Fruit fly (Drosophila melanogaster): Measurements from ENCODE around the gene Ir68a.

The Ir68a gene

DNA sequence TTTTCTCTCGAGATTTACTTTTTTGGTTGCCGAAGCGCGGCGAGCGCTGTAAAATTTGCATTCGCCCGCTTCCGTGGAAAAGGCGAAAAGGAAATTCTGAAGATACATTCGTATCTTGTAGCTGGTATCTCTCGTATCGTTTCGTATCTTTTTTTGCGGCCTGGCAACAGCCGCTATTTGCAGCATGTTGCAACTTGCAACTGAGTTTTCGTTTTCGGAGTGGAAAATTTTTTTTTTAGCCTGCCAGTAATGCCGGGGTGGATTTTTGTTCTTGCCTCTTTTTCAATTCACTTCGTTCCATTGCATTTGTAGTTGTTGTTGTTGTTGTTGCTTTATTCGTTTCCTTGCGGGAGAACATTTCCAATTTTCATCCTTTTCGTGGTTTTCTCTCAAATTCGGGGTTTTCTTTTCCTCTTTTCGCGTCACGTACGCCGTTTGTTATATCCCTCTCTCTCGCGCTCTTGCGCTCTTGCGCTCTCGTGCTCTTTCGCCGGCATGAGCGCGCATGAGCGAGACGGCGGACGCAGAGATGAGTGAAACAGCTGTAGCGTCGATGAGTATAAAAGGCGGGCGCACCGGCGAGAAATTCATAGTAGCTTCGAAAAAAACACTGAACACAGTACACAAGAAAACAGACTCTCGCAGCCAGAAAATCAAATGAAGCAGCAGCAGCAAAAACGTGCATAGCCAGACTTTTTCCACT lies 15.9 kb upstream of the Ir68a start, which contains the start of gene scyl (continued):
- TF ChIP-seq Dip3 (GFP tag; optimal IDR thresholded peaks at IDR 0.05) (peak; percentile 15), Fer1 (GFP tag; optimal IDR thresholded peaks at IDR 0.05) (peak; percentile 69), Drgx (GFP tag; IDR thresholded peaks at IDR 0.05) (peak; percentile 69; the same call in 1 of the 2 replicates), CG1602 (GFP tag; optimal IDR thresholded peaks at IDR 0.05) (no peak), Dek (tag; optimal IDR thresholded peaks at IDR 0.05) (peak; percentile 47), CG12071 (GFP tag; optimal IDR thresholded peaks at IDR 0.05) (peak; percentile 74), Atf-2 (GFP tag; optimal IDR thresholded peaks at IDR 0.05) (peak; percentile 37), CG12155 (GFP tag; optimal IDR thresholded peaks at IDR 0.05) (no peak), sob (GFP tag; IDR thresholded peaks at IDR 0.05) (peak; percentile 75), E2f1 (GFP tag; IDR thresholded peaks at IDR 0.05) (peak; percentile 33; the same call in 1 of the 2 replicates), ranshi (GFP tag; IDR thresholded peaks at IDR 0.05) (peak; percentile 54; the same call in 1 of the 2 replicates), CG7745 (tag; optimal IDR thresholded peaks at IDR 0.05) (peak; percentile 84), Pdp1 (GFP tag; optimal IDR thresholded peaks at IDR 0.05) (peak; percentile 36 to 37), CG14860 (GFP tag; IDR thresholded peaks at IDR 0.05; ENCODE audit: partially characterized antibody) (no peak), chn (GFP tag; optimal IDR thresholded peaks at IDR 0.05) (peak; percentile 33), BtbVII (GFP tag; optimal IDR thresholded peaks at IDR 0.05) (peak; percentile 79), CG8924 (tag; optimal IDR thresholded peaks at IDR 0.05) (peak; percentile 69), abd-A (tag; optimal IDR thresholded peaks at IDR 0.05) (peak; percentile 87), CG32772 (GFP tag; IDR thresholded peaks at IDR 0.05) (peak; percentile 12; the same call in 1 of the 2 replicates), Oli (tag; optimal IDR thresholded peaks at IDR 0.05) (peak; percentile 12), sr (GFP tag; IDR thresholded peaks at IDR 0.05) (peak; percentile 60; the same call in 2 of the 3 replicates), CG14050 (GFP tag; IDR thresholded peaks at IDR 0.05) (peak; percentile 36; the same call in 2 of the 3 replicates), maf-S (GFP tag; optimal IDR thresholded peaks at IDR 0.05) (no peak), insv (GFP tag; optimal IDR thresholded peaks at IDR 0.05) (peak in 1 of 2 experiments; percentile 67), CG15269 (tag; optimal IDR thresholded peaks at IDR 0.05) (peak; percentile 53), Vsx1 (GFP tag; optimal IDR thresholded peaks at IDR 0.05) (peak; percentile 43), Dip2 (GFP tag; IDR thresholded peaks at IDR 0.05) (no peak), CG12942 (GFP tag; optimal IDR thresholded peaks at IDR 0.05) (peak; percentile 8), CG7271 (tag; optimal IDR thresholded peaks at IDR 0.05) (peak; percentile 48), HmgD (GFP tag; optimal IDR thresholded peaks at IDR 0.05) (peak; percentile 51), sd (tag; optimal IDR thresholded peaks at IDR 0.05) (peak; percentile 57), Dbx (GFP tag; IDR thresholded peaks at IDR 0.05) (peak; percentile 75), aop (GFP tag; IDR thresholded peaks at IDR 0.05) (0 out of 2 replicates have a peak, but pooled peaks have one; percentile 10), az2 (GFP tag; optimal IDR thresholded peaks at IDR 0.05) (no peak), CG11093 (GFP tag; IDR thresholded peaks at IDR 0.05) (no peak; the same call in 2 of the 3 replicates), stc (GFP tag; IDR thresholded peaks at IDR 0.05) (peak; percentile 69; the same call in 1 of the 2 replicates), Nf-YB (GFP tag; optimal IDR thresholded peaks at IDR 0.05) (peak; percentile 56), cg (GFP tag; optimal IDR thresholded peaks at IDR 0.05) (peak; percentile 57), CG1832 (GFP tag; optimal IDR thresholded peaks at IDR 0.05) (peak; percentile 97), exex (tag; optimal IDR thresholded peaks at IDR 0.05) (peak; percentile 22), CG7786 (GFP tag; optimal IDR thresholded peaks at IDR 0.05) (peak; percentile 11), gro (GFP tag; optimal IDR thresholded peaks at IDR 0.05) (peak; percentile 77), CG2712 (tag; optimal IDR thresholded peaks at IDR 0.05) (peak; percentile 69), Chrac-16 (GFP tag; optimal IDR thresholded peaks at IDR 0.05) (peak; percentile 19), Mad (GFP tag; optimal IDR thresholded peaks at IDR 0.05) (peak; percentile 50), gem (tag; optimal IDR thresholded peaks at IDR 0.05) (no peak), Six4 (GFP tag; optimal IDR thresholded peaks at IDR 0.05) (no peak), cas (GFP tag; IDR thresholded peaks at IDR 0.05) (no peak; the same call in 1 of the 2 replicates), CG11560 (tag; IDR thresholded peaks at IDR 0.05) (no peak), hth (optimal IDR thresholded peaks at IDR 0.05) (no peak)

Data from whole organism, embryonic.